Worm (Caenorhabditis elegans): ENCODE data around the gene ZK632.9.
A peak's percentile ranks its signal among the peaks of the same experiment; 100 is the strongest.

ZK632.9 gene

DNA sequence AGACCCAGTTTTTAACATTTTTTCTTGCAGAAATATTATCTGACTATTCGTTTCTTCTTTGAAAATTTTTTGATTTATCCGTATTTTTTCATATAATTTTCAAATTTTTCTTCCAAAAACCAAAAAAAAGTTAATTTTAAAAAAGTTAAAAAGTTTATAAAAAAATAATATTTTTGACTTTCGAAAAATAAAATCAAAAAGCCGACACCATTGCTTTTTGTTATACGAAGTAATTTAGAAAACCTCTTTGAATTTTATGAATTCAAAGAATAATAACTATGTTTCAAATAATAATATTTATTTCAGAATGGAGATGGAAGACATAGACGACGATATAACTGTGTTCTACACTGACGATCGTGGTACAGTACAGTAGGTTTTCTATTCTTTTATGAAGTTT is 9.7 kb upstream of the ZK632.9 start, which contains the start of gene K11H3.8:
Gene K11H3.8 (plus strand): TSS at position 301 of the 400 bp plus-strand sequence.
- TF ChIP-seq B0310.2 (tag; optimal IDR thresholded peaks at IDR 0.05): no peak
- TF ChIP-seq ceh-36 (tag; optimal IDR thresholded peaks at IDR 0.05): no peak
- no peak for TF ChIP-seq scrt-1 (GFP tag; IDR thresholded peaks at IDR 0.05)
- no peak for TF ChIP-seq ama-1 (optimal IDR thresholded peaks at IDR 0.05)
- TF ChIP-seq flt-1 (GFP tag; IDR thresholded peaks at IDR 0.05): no peak
- TF ChIP-seq hnd-1 (tag; optimal IDR thresholded peaks at IDR 0.05): no peak
- TF ChIP-seq aly-1 (tag; optimal IDR thresholded peaks at IDR 0.05): no peak
- no peak for TF ChIP-seq sea-1 (GFP tag; conservative IDR thresholded peaks at IDR 0.05)
- TF ChIP-seq hmg-4 (GFP tag; optimal IDR thresholded peaks at IDR 0.05): no peak
- no peak for TF ChIP-seq tbx-37 (GFP tag; conservative IDR thresholded peaks at IDR 0.05)
- TF ChIP-seq tbx-11 (GFP tag; IDR thresholded peaks at IDR 0.05): no peak
- TF ChIP-seq ets-7 (tag; optimal IDR thresholded peaks at IDR 0.05): no peak
- TF ChIP-seq tra-4 (tag; optimal IDR thresholded peaks at IDR 0.05): no peak
- TF ChIP-seq pes-1 (GFP tag; IDR thresholded peaks at IDR 0.05): no peak

DNA sequence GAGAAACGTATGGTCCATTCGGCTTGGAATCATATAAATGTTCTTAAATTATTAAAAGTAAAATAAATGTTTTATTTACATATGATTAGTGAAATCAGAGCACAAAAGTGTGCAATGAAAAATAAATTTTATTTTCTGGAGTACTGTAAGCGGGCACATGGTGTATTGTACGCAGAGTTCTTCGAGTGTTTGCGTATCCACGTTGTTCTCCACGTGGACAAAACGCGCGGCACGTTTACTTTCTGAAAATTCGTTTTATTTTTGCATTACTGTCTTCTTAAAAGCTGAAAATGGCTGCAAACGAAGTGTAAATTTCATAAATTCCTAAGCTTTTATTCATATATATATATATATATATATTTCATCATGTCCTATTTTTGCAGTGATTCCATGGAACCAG is 7.3 kb upstream of the ZK632.9 start:
- no peak for TF ChIP-seq B0310.2 (tag; optimal IDR thresholded peaks at IDR 0.05)
- no peak for TF ChIP-seq hmbx-1 (tag; optimal IDR thresholded peaks at IDR 0.05)
- TF ChIP-seq aly-1 (tag; optimal IDR thresholded peaks at IDR 0.05): no peak
- no peak for TF ChIP-seq scrt-1 (GFP tag; IDR thresholded peaks at IDR 0.05)
- no peak for TF ChIP-seq tra-4 (tag; optimal IDR thresholded peaks at IDR 0.05)
- TF ChIP-seq flt-1 (GFP tag; IDR thresholded peaks at IDR 0.05): no peak
- no peak for TF ChIP-seq F13C5.2 (tag; optimal IDR thresholded peaks at IDR 0.05)
- no peak for TF ChIP-seq pes-1 (GFP tag; IDR thresholded peaks at IDR 0.05)
- TF ChIP-seq tbx-11 (GFP tag; IDR thresholded peaks at IDR 0.05): no peak
- TF ChIP-seq ama-1 (optimal IDR thresholded peaks at IDR 0.05): no peak
- no peak for TF ChIP-seq hmg-4 (GFP tag; optimal IDR thresholded peaks at IDR 0.05)
- no peak for TF ChIP-seq hnd-1 (tag; optimal IDR thresholded peaks at IDR 0.05)
- TF ChIP-seq ceh-36 (tag; optimal IDR thresholded peaks at IDR 0.05): no peak
- TF ChIP-seq ceh-13 (GFP tag; optimal IDR thresholded peaks at IDR 0.05): no peak
- TF ChIP-seq sea-1 (GFP tag; conservative IDR thresholded peaks at IDR 0.05): no peak
- no peak for TF ChIP-seq tbx-37 (GFP tag; conservative IDR thresholded peaks at IDR 0.05)
- no peak for TF ChIP-seq ets-7 (tag; optimal IDR thresholded peaks at IDR 0.05)

DNA sequence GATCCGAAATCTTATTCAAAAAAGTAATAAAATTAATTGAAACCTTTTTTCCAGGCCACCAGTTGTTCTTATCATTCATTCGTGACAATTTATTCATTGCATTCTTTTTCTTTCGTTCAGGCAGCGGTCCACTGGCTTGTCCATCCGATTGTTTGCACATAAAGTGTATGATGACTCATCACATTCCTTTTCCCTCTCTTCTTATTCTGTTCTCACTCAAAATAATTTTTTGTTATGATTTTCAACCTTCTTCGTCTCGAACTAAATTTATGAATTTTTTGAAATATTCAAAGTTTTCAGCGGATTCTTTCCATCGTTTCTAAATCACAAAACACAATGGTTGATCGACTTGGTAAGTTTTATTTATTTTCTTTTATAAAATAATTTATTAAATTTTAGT is 5.3 kb upstream of the ZK632.9 start, which contains the start of gene ZK632.12:
Gene ZK632.12 (plus strand): TSS at position 301 of the 400 bp plus-strand sequence.
- TF ChIP-seq sea-1 (GFP tag; conservative IDR thresholded peaks at IDR 0.05) (no peak), B0310.2 (tag; optimal IDR thresholded peaks at IDR 0.05) (no peak), tra-4 (tag; optimal IDR thresholded peaks at IDR 0.05) (no peak), F13C5.2 (tag; optimal IDR thresholded peaks at IDR 0.05) (no peak)

DNA sequence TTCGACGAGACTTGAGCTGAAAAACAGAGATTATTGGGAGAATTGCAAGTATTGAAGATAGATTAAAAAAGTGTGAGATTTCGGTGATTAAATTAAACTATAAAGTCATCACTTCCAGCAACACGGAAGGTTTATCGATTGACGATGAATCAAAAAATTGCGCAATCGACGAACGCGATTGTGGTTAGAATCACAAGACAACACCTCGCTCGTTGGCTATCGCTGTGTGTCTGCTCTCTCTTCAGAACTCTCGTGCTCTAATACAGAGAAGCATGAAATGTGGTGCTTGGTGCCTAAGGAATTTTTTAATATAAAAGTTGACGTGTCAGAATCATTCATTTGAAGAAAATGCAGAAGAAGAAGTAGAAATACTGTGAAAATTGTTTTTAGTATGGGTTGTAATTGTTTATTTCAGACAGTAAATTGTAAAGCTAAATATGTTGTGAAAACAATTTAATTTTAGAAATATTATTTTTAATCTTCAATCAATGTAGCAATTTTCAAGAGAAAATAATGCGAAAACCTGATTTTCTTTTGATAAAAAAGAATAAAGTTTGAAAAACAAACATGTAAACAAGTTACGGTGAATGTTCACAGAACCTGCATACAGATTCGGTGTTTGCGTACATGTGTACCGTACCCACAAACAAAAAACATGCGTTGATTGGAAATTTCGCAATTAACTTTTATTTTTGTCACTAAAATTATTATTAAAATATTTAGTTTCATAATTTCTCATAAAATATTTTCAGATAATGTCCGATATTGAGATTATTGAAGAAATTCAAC is 2.1 kb upstream of the ZK632.9 start, which contains the start of the genes ZK632.10 and ZK632.11:
Gene ZK632.10 (minus strand): TSS at position 560 of the 789 bp plus-strand sequence.
Gene ZK632.11 (plus strand): TSS at position 753 of the 789 bp plus-strand sequence.
- TF ChIP-seq B0310.2 (tag; optimal IDR thresholded peaks at IDR 0.05) (no peak), ceh-13 (GFP tag; optimal IDR thresholded peaks at IDR 0.05) (no peak), tbx-37 (GFP tag; conservative IDR thresholded peaks at IDR 0.05) (no peak), pes-1 (GFP tag; IDR thresholded peaks at IDR 0.05) (no peak), tbx-11 (GFP tag; IDR thresholded peaks at IDR 0.05) (no peak), tra-4 (tag; optimal IDR thresholded peaks at IDR 0.05) (no peak), ets-7 (tag; optimal IDR thresholded peaks at IDR 0.05) (no peak), ceh-36 (tag; optimal IDR thresholded peaks at IDR 0.05) (no peak), flt-1 (GFP tag; IDR thresholded peaks at IDR 0.05) (no peak), aly-1 (tag; optimal IDR thresholded peaks at IDR 0.05) (no peak), scrt-1 (GFP tag; IDR thresholded peaks at IDR 0.05) (no peak), hnd-1 (tag; optimal IDR thresholded peaks at IDR 0.05) (no peak), sea-1 (GFP tag; conservative IDR thresholded peaks at IDR 0.05) (no peak), ama-1 (optimal IDR thresholded peaks at IDR 0.05) (no peak), F13C5.2 (tag; optimal IDR thresholded peaks at IDR 0.05) (no peak), hmg-4 (GFP tag; optimal IDR thresholded peaks at IDR 0.05) (no peak), hmbx-1 (tag; optimal IDR thresholded peaks at IDR 0.05) (no peak)

DNA sequence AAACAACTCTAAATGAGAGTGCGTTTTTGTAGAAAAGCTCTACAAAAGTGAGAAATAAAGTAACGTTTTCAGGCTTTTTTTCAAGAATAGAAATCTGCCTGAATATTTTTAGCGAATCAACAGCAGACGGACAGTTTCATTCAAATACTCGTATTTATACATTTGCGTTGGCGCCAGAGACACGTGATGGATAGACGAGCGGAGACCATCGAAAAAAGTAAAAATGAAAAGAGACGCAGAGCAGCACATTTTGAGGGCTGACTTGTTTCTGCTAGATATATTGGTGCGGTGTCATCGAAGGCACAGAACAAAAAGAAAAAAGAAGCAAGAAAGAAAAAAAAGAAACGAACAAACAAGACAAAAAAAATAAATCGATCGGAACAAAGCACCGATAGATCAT is 773 bp upstream of the ZK632.9 start:
- TF ChIP-seq sea-1 (GFP tag; conservative IDR thresholded peaks at IDR 0.05) (no peak), tbx-11 (GFP tag; IDR thresholded peaks at IDR 0.05) (no peak), scrt-1 (GFP tag; IDR thresholded peaks at IDR 0.05) (no peak), hmbx-1 (tag; optimal IDR thresholded peaks at IDR 0.05) (no peak), tra-4 (tag; optimal IDR thresholded peaks at IDR 0.05) (no peak), F13C5.2 (tag; optimal IDR thresholded peaks at IDR 0.05) (no peak), B0310.2 (tag; optimal IDR thresholded peaks at IDR 0.05) (no peak), aly-1 (tag; optimal IDR thresholded peaks at IDR 0.05) (no peak), hmg-4 (GFP tag; optimal IDR thresholded peaks at IDR 0.05) (no peak), tbx-37 (GFP tag; conservative IDR thresholded peaks at IDR 0.05) (no peak), pes-1 (GFP tag; IDR thresholded peaks at IDR 0.05) (no peak), ets-7 (tag; optimal IDR thresholded peaks at IDR 0.05) (no peak), flt-1 (GFP tag; IDR thresholded peaks at IDR 0.05) (no peak), hnd-1 (tag; optimal IDR thresholded peaks at IDR 0.05) (no peak), ama-1 (optimal IDR thresholded peaks at IDR 0.05) (no peak), ceh-13 (GFP tag; optimal IDR thresholded peaks at IDR 0.05) (no peak), ceh-36 (tag; optimal IDR thresholded peaks at IDR 0.05) (no peak)

DNA sequence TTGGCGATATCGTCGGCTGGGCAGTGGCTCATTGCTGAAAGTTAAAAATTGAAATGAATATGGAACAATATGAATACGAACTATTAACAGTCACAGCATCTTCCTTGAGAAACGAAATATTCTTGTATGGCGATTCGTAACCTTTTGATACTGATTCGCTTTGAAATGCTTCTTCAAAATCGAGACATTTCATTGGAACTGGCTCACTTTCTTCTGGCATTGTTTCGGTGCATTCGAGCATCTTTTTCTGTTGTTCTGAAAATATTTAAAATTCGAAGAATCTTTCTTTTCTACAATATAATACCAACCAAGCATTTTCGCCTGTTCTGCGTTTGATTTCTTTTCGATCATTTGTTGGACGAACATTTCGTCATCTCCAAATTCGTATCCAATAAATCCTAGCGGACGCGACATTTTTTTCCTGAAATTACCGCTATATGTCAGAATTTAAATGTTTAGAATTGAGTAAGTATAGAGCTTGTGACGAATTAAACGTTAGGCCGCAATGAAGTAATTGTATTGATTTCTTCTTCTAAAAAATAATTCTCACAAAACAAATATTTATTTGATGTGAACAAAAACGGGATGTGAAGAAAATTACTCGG is 800 bp downstream of the ZK632.9 start, which contains the start of gene lin-52:
Gene lin-52 (minus strand): TSS at position 421 of the 605 bp plus-strand sequence.
- TF ChIP-seq ama-1 (optimal IDR thresholded peaks at IDR 0.05) (peak; percentile 64), flt-1 (GFP tag; IDR thresholded peaks at IDR 0.05) (no peak)

DNA sequence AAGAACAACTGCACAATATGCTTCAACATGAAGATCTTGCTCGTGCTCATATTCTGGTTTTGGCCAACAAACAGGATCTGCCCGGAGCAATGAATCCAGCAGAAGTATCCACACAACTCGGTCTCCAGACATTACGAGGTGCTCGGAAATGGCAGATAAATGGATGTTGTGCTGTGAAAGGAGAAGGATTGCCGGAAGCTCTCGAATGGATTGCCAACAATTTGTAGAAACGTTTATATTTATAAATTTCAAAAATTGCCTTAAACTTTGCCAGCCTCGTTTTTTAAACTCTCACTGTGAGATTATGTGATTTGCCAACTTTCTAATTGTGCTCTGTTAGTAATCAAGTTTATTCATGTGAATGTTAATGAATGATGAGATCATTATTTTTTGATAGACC is 1.5 kb downstream of the ZK632.9 start:
- no peak for TF ChIP-seq tbx-37 (GFP tag; conservative IDR thresholded peaks at IDR 0.05)
- no peak for TF ChIP-seq F13C5.2 (tag; optimal IDR thresholded peaks at IDR 0.05)
- TF ChIP-seq tbx-11 (GFP tag; IDR thresholded peaks at IDR 0.05): no peak
- no peak for TF ChIP-seq ceh-13 (GFP tag; optimal IDR thresholded peaks at IDR 0.05)
- no peak for TF ChIP-seq hmg-4 (GFP tag; optimal IDR thresholded peaks at IDR 0.05)
- TF ChIP-seq pes-1 (GFP tag; IDR thresholded peaks at IDR 0.05): no peak
- no peak for TF ChIP-seq ceh-36 (tag; optimal IDR thresholded peaks at IDR 0.05)
- no peak for TF ChIP-seq flt-1 (GFP tag; IDR thresholded peaks at IDR 0.05)
- no peak for TF ChIP-seq hnd-1 (tag; optimal IDR thresholded peaks at IDR 0.05)
- TF ChIP-seq hmbx-1 (tag; optimal IDR thresholded peaks at IDR 0.05): no peak
- TF ChIP-seq scrt-1 (GFP tag; IDR thresholded peaks at IDR 0.05): no peak
- TF ChIP-seq sea-1 (GFP tag; conservative IDR thresholded peaks at IDR 0.05): no peak
- TF ChIP-seq B0310.2 (tag; optimal IDR thresholded peaks at IDR 0.05): no peak
- no peak for TF ChIP-seq tra-4 (tag; optimal IDR thresholded peaks at IDR 0.05)
- no peak for TF ChIP-seq ama-1 (optimal IDR thresholded peaks at IDR 0.05)
- TF ChIP-seq ets-7 (tag; optimal IDR thresholded peaks at IDR 0.05): no peak

All from whole organism, early embryonic.